Worm (Caenorhabditis elegans): ENCODE measurements around the gene dhc-3.

The dhc-3 gene

ce11 chrV:13138681-13139080 is at the start of gene dhc-3:
Gene dhc-3 (plus strand): TSS chrV:13138981.
- no peak for TF ChIP-seq fkh-10 (GFP tag; optimal IDR thresholded peaks at IDR 0.05)
- no peak for TF ChIP-seq zag-1 (tag; optimal IDR thresholded peaks at IDR 0.05)
- TF ChIP-seq hmg-11 (tag; optimal IDR thresholded peaks at IDR 0.05) = no peak
- TF ChIP-seq elt-1 (tag; optimal IDR thresholded peaks at IDR 0.05) = no peak
- no peak for TF ChIP-seq snpc-4 (tag; optimal IDR thresholded peaks at IDR 0.05)
- TF ChIP-seq aly-2 (tag; optimal IDR thresholded peaks at IDR 0.05) = no peak
- TF ChIP-seq R02D3.7 (tag; optimal IDR thresholded peaks at IDR 0.05) = no peak
- TF ChIP-seq ztf-11 (tag; optimal IDR thresholded peaks at IDR 0.05) = no peak

DNA sequence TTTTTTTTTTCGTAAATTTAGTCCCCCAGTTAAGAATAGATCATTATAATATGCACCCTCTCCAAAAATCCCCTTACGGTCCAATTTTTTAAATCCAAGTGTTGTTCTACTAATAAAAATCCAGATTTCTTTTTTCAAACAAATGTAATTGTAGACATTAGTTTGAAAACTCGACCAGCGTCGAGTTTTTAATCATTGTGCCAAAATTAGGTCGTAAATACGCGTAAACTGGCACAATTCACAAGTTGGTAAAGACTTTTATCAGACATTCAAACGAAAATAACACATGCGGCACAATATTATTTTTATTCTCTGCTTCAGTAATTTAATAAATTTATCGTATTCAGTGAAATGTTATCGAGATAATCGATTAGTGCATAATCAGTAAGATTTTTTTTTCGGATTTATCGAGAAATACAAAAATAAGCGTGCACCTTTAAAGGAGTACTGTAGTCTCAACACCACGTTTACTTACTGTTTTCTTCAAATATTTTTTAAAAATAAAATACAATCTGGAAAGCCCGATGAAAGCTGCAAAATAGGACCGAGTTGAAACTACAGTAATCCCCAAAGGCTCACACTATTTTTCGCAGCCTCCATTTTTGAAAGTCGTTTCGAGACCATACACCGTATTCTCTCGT is 48.5 kb upstream of the dhc-3 start, which contains the start of gene C34B4.4:
C34B4.4 (plus strand) TSS at position 276 of the 641 bp plus-strand sequence.
- peak; percentile 54 for TF ChIP-seq ama-1 (optimal IDR thresholded peaks at IDR 0.05)
- no peak for TF ChIP-seq tbx-2 (tag; optimal IDR thresholded peaks at IDR 0.05)
- TF ChIP-seq hmg-11 (tag; optimal IDR thresholded peaks at IDR 0.05) = no peak
- TF ChIP-seq ceh-28 (tag; optimal IDR thresholded peaks at IDR 0.05) = peak; percentile 21
- TF ChIP-seq nhr-43 (tag; optimal IDR thresholded peaks at IDR 0.05; ENCODE audit: poor library complexity, severe bottlenecking) = peak; percentile 40
- peak; percentile 80 for TF ChIP-seq lsy-12 (tag; optimal IDR thresholded peaks at IDR 0.05)
- no peak for TF ChIP-seq unc-62 (GFP tag; optimal IDR thresholded peaks at IDR 0.05)
- peak; percentile 38 for TF ChIP-seq elt-2 (tag; optimal IDR thresholded peaks at IDR 0.05)

ce11 chrV:13092349-13092748 is 46.4 kb upstream of the dhc-3 start, which contains the start of gene lurp-4:
Gene lurp-4 (plus strand): TSS chrV:13092649.
- TF ChIP-seq nhr-76 (tag; optimal IDR thresholded peaks at IDR 0.05) (no peak), pqm-1 (tag; optimal IDR thresholded peaks at IDR 0.05) (no peak), ztf-4 (tag; optimal IDR thresholded peaks at IDR 0.05) (no peak), ztf-11 (tag; optimal IDR thresholded peaks at IDR 0.05) (no peak), nhr-28 (tag; optimal IDR thresholded peaks at IDR 0.05) (no peak), ceh-9 (tag; optimal IDR thresholded peaks at IDR 0.05) (no peak), sea-2 (GFP tag; optimal IDR thresholded peaks at IDR 0.05) (no peak), unc-39 (tag; optimal IDR thresholded peaks at IDR 0.05) (no peak), nhr-237 (tag; optimal IDR thresholded peaks at IDR 0.05) (no peak), mdl-1 (tag; optimal IDR thresholded peaks at IDR 0.05) (no peak), ZK546.5 (tag; optimal IDR thresholded peaks at IDR 0.05) (no peak), nhr-77 (tag; optimal IDR thresholded peaks at IDR 0.05) (no peak), fkh-10 (GFP tag; optimal IDR thresholded peaks at IDR 0.05) (no peak)

ce11 chrV:13095654-13096053 is 43.1 kb upstream of the dhc-3 start, which contains the start of gene C34B4.5:
Gene C34B4.5 (plus strand): TSS chrV:13095954.
- TF ChIP-seq pqm-1 (tag; optimal IDR thresholded peaks at IDR 0.05) = no peak
- no peak for TF ChIP-seq unc-39 (tag; optimal IDR thresholded peaks at IDR 0.05)
- no peak for TF ChIP-seq eor-1 (tag; optimal IDR thresholded peaks at IDR 0.05)
- TF ChIP-seq jun-1 (tag; optimal IDR thresholded peaks at IDR 0.05) = no peak
- no peak for TF ChIP-seq ceh-16 (tag; optimal IDR thresholded peaks at IDR 0.05)
- no peak for TF ChIP-seq pha-4 (tag; optimal IDR thresholded peaks at IDR 0.05)
- no peak for TF ChIP-seq nhr-77 (tag; optimal IDR thresholded peaks at IDR 0.05)
- TF ChIP-seq nhr-237 (tag; optimal IDR thresholded peaks at IDR 0.05) = no peak
- TF ChIP-seq nhr-43 (tag; optimal IDR thresholded peaks at IDR 0.05; ENCODE audit: poor library complexity, severe bottlenecking) = no peak
- TF ChIP-seq fkh-10 (GFP tag; optimal IDR thresholded peaks at IDR 0.05) = no peak
- TF ChIP-seq aly-2 (tag; optimal IDR thresholded peaks at IDR 0.05) = no peak
- TF ChIP-seq nhr-12 (tag; optimal IDR thresholded peaks at IDR 0.05) = no peak
- TF ChIP-seq nhr-67 (tag; optimal IDR thresholded peaks at IDR 0.05) = no peak
- no peak for TF ChIP-seq elt-2 (tag; optimal IDR thresholded peaks at IDR 0.05)
- TF ChIP-seq mml-1 (tag; optimal IDR thresholded peaks at IDR 0.05) = no peak
- TF ChIP-seq lin-15B (tag; optimal IDR thresholded peaks at IDR 0.05) = no peak
- TF ChIP-seq ceh-82 (tag; optimal IDR thresholded peaks at IDR 0.05) = no peak
- no peak for TF ChIP-seq lin-39 (tag; optimal IDR thresholded peaks at IDR 0.05)
